Worm (Caenorhabditis elegans) whole organism, dauer: ENCODE results near the gene frpr-15.

Experiments used
- unc-62 ChIP-seq: sonication (generic microtip); optimal IDR thresholded peaks from 2 replicates; lab custom pipeline; 2017; ENCODE audit warnings: missing biosample characterization, missing genetic modification reagents, missing genetic modification characterization

frpr-15 gene

DNA sequence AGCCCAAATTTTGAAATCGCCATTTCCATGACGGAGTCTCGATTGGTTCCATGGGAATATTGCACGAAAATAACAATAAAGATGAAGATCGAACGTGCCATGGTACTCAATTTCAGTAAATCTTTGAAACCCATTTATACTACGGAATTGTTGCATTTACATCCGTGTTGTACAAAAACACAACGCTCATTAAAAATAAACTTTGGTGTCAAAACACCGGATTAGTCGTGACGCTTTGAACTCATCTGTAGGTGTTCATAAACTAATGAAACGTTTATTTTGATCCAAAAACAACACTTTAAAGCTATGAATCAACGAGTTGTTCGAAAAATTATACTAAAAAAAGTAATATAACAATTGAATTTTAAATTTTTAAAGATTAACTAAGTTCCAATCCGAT, 34.2 kb downstream of the frpr-15 start, which contains the start of gene R11D1.4:
Gene R11D1.4 (minus strand): TSS at position 101 of the 400 bp plus-strand sequence.
- TF ChIP-seq unc-62 (GFP tag; lab: Kevin White, UChicago): no peak

DNA sequence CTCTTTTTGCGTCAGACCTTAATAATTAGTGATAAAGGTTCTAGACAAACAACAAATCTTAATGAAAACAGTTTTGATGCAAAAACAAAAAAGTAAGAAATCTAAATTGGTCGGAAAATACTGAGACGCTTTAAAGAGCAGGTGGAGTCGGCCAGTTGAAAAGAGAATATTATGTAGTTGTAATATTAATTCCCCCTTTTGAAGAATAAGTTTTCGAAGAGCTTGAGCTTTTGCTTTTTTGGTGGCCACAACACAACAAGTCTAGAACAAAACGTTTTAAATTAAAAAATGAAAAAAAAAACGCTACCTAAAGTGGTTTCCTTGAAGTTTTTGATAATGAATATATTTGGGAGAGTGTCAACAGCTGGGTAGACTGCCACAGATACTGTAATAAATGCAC, 36.5 kb downstream of the frpr-15 start, which contains the start of gene str-178:
Gene str-178 (minus strand): TSS at position 101 of the 400 bp plus-strand sequence.
- no peak for TF ChIP-seq unc-62 (GFP tag; lab: Kevin White, UChicago)

DNA sequence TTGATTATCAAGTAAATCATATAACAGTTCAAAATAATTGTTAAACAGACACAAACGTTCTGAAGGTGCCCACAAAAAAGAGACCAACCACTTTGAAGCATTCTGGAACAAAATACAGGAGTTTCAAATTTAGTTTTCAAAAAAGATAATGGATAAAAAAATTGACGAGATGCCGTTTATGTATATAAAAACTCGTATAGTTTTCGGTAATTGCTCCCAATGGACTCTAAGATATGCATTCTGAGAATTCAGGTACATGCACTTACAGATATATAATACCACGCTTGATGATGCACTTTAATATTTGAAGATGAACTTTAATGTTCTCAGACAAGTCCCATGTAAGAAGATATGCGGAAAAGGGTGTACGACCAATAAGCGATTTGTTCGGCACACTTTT, 38.7 kb downstream of the frpr-15 start, which contains the start of gene str-181:
Gene str-181 (minus strand): TSS at position 101 of the 400 bp plus-strand sequence.
- TF ChIP-seq unc-62 (GFP tag; lab: Kevin White, UChicago): no peak

DNA sequence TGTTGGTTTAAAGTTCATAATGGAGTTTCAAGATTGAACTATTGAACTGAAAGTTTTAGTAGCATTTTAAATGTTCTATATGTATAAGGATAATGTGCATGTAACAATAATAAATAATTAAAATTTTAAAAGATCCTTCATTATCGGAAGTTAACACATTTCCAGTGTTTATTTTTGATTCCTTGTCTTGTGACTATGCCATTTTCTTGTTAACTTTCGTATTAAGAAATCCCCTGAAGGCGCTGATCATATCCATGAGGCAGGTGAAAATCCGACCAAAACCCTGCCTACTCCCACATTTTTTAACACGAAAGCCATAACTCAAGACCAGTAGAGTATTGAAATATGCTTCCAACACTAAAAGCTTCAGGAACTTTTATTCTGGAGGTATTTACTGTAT, 39.8 kb downstream of the frpr-15 start, which contains the start of gene R11D1.7:
Gene R11D1.7 (plus strand): TSS at position 301 of the 400 bp plus-strand sequence.
- TF ChIP-seq unc-62 (GFP tag; lab: Kevin White, UChicago): no peak

DNA sequence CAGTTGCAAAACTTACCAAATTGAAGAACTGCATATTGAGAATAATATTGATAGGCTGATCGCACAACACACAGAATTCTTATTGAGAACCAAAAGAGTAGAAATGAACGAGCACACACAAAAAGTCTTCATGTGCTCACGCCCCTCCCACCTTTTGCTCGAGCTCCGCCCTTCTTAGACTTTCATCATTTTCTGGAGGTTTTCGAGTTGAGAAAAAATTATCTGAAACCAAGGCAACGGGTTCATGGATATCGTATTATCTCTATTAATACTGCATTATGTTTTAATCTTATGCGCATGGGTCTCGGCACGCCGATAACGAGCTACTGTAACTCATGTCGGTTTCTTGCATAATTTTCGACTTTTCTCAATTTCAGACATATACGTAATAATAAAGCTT, 46.0 kb downstream of the frpr-15 start, which contains the start of gene R11D1.12:
Gene R11D1.12 (minus strand): TSS at position 101 of the 400 bp plus-strand sequence.
- TF ChIP-seq unc-62 (GFP tag; lab: Kevin White, UChicago): no peak

DNA sequence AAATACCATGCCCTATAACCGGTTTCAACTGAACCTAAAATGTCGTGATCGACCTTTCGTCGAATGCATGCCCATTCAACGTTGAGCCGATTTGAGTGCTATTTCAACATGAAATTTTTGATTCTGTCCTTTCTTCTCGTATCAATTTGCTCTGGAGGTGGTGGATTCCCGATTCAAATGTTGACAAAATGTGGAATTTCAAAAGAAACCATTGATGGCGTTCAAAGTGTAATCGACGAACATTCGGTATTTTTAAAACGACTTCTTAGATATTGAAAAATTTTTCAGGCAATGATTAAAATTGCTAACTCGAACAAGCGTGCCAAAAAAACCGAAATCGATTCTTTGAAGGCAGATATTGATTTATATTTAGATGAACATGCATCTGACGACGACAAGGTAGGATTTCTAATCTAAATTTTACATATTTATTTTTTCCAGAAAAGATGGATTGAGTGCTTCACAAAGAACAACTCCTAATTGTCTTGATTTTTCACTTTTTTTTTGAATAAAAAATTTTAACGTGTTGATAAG, 47.3 kb downstream of the frpr-15 start, which contains the start of gene R11D1.13:
Gene R11D1.13 (plus strand): TSS at position 51 of the 534 bp plus-strand sequence.
- no peak for TF ChIP-seq unc-62 (GFP tag; lab: Kevin White, UChicago)

DNA sequence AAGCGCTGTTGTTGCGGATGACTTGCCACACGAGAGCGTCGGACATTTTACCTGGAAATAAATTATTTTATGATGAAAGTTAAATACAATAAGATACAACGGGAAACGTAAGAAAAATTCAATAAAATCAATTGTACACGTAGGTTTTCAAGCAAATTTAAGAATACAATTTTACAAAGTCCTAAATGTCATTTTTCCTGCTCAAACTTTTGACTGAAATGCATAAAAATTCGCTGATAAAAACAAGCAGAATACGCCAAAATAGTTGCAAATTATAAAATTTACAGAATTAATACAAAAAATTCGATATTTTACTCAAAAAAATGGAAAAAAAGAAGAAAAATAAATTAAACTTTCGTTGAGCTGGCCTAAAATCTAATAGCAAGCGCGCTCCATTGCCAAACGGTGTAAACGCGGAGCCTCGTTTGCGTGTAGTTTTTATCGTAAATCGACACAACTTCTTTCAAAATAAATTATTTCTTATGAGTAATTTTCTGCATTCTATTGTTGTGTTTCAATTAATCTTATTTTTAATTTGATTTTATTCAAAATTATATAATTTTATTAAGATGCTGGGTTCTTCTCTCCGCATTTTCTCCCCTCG, 48.3 kb downstream of the frpr-15 start, which contains the start of the genes rpl-28 and mrpl-49:
Gene rpl-28 (minus strand): TSS at position 51 of the 604 bp plus-strand sequence.
Gene mrpl-49 (plus strand): TSS at position 570 of the 604 bp plus-strand sequence.
- no peak for TF ChIP-seq unc-62 (GFP tag; lab: Kevin White, UChicago)

DNA sequence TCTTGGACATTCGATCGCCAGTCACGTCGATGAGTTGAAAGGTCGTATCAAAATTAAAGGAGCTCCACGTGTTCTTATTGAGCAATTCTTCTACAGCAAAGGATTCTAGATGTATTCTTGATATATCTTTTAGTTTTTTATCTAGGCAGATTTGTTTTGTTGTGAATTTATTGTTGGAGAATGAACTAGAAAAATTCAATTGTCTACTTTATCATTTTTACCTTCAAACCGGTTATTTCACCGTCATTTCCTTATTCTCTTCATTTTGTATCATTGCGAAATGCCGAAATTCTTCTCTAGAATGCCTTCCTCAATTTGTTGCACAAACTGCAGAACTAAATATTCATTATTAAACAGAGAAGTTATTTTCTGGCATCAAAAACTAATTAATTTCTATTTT, 49.3 kb downstream of the frpr-15 start, which contains the start of gene R11D1.10:
Gene R11D1.10 (plus strand): TSS at position 301 of the 400 bp plus-strand sequence.
- no peak for TF ChIP-seq unc-62 (GFP tag; lab: Kevin White, UChicago)

DNA sequence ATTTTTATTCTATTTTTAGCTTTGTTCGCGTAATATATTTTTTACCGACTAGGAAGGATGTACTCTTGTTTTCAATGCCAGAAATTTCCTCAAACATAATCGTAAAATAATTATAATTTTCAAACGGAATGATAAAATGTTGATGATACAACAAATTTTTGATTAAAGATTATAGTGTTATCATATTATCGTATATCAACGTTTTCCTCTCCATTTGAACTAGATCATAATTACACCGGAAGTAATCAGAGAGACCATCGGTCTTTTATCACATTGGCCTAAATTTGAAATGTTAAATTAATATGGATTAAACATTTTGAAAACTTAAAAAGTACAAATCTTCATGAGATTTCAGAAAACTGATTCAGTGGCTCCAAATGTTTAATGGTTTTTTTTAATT, 52.8 kb downstream of the frpr-15 start:
- TF ChIP-seq unc-62 (GFP tag; lab: Kevin White, UChicago): no peak

DNA sequence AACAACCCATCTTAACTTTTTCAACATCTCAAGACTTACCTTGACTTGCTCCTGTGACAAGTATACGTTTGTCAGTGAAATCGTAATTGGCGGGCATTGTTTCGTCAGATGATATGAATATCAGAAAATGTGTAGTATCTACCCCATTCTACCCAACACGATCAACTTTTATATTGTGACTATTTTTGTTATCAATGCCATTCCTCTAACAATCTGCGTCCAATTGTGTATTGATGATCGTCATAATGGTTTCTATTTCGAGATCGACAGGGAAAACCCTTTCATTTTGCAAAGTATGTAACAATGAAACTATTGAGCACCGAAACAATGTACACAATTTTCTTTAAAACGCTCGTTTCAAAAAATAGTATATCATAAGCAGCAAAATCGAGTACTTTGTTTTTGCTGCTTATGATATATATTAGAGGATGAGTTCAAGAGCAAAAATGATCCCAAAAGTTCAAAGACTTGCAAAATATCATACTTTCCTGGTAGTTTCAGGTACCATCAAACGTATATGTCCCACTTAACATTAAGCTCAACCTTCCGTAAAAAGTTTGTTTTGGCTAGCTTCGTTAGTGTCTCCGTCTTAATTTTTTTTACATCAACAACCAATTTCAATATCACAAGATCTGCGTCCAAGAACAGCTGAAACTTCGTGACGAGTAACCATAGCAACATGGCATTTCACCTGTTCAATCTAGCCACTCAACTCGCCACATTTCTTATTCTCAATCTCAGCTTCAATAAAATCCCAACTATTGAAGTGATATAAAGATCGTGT, 53.8 kb downstream of the frpr-15 start, which contains the start of the genes dhs-21 and xbx-9:
Gene dhs-21 (minus strand): TSS at position 181 of the 784 bp plus-strand sequence.
Gene xbx-9 (plus strand): TSS at position 734 of the 784 bp plus-strand sequence.
- no peak for TF ChIP-seq unc-62 (GFP tag; lab: Kevin White, UChicago)

DNA sequence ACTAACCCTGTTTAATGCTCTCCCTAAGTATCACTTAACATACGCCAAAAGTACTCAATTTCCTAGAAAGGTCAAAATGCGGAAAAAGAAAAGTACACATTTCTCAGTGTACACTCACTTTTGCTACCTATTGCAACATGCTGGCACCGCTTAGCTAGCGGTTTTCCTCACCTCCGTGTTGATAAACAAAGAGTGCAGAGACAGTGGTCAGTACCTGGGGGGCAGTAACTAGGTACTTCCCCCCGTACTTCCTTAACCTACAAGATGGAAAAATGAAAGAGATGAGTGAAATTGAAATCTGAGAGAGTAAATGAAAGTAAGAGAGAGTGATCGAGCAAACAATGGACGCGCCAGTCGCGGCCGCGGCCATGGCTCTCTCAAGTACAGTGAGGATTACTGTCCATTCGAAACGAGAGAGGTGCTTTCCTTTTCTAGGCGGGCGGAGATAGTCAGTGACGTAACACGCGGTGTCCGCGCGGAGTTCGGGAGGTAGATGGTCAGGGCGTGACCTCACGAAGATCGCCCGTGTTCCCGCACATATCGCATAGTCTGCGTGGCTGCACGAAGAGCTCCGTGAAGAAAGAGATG, 56.4 kb downstream of the frpr-15 start, which contains the start of gene cky-1:
Gene cky-1 (plus strand): TSS at position 538 of the 588 bp plus-strand sequence.
- TF ChIP-seq unc-62 (GFP tag; lab: Kevin White, UChicago): no peak

DNA sequence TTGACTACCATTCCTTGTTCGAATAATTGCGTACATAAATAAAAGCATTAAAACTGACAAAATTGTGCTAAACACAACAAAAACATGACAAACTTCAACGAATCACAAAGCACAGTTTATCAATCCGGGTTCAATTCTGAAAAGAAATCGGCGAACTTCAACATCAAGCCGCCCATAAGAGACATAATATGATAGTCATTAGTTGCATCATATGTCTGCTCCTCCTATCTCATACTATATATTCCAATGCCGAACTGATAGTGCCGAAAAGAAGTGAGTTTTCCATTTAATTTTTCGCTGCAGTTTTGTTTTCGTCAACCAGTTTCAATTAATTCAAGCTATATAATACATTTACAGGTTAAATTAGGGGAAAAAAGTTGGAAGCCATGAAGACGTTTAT, 61.8 kb downstream of the frpr-15 start, which contains the start of gene hrg-7:
Gene hrg-7 (plus strand): TSS at position 358 of the 400 bp plus-strand sequence.
- no peak for TF ChIP-seq unc-62 (GFP tag; lab: Kevin White, UChicago)
